Fruit fly (Drosophila melanogaster): Measurements from ENCODE around the gene abd-A.

DNA sequence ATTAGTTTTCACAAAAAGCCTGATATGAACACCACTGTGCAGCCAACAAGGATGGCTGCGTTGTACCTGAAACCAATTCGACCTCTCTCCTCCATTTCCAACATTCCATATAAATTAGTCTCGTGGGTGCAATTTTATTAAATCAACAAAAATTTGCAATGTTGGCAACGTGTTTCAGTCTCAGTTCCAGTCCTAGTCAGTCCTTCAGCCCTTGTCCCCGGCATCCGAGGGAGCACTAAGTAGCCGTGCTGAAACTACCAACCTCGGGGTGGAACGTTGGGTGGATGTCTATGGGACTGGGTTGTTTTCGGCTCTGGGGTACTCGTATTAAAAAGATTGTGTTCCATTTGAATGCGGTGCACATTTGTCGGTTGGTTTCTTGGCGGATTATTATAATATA is 25.8 kb downstream of the abd-A start:
- TF ChIP-seq fru (GFP tag; optimal IDR thresholded peaks at IDR 0.05) (no peak), dl (GFP tag; optimal IDR thresholded peaks at IDR 0.05; ENCODE audit: insufficient read depth in 1 of 2, partially characterized antibody in 2 of 2) (no peak), psq (GFP tag; optimal IDR thresholded peaks at IDR 0.05) (no peak), pan (optimal IDR thresholded peaks at IDR 0.05) (no peak)
